Worm (Caenorhabditis elegans): Measurements from ENCODE around the gene dhs-17.
"Not testable (repeated sequence)": the region's sequence is repeated elsewhere in the genome, so short reads cannot be mapped to it uniquely, and the experiment has no call there.

The dhs-17 gene

DNA sequence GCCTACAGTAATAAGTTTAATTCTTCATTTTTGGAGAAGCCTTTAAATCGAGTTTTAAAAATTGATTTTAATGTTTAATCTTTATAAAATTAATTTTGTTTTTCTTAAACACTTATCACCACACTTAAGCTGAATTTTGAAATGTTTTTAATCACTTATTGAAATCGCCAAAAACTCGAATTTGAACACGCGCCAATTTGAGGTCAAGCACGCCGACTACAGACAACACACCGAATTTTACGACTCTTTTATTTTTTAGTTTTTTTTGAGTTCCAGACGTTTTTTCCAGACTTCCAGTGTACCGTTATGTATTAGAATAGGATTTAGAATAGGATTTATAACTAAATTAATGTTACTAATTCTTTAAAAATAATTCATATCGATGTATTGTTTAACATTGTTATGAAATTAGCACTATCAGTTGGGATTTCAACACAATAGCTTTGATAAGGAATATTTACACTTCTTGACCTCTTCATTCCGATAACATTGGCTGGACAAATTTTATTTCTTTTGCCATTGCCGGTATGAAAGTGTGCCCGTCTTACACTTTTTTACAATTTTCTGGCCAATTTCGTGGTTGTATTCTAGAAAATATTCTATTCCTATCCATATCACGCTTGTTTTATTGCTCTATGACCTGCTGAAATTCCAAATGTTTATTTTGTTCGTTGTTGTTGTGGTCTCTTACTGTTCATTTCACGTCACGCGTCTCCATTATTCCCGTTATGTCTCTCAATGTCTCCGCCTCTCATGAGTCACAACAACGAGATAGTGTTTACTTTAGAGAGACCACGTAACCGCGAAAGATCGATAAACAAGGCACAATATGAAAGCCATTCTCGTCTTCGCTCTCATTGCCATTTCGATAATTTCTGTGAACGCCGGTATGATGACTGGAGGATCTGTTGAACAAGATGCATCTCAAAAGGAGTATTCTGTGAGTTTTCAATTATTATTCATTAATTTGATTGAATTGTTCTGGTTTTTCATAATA, 9.0 kb upstream of the dhs-17 start, which contains the start of gene cpi-2:
Gene cpi-2 (plus strand): TSS at position 788 of the 997 bp plus-strand sequence.
- TF ChIP-seq K09A11.1 (tag; optimal IDR thresholded peaks at IDR 0.05; ENCODE audit: insufficient read depth) (no peak), rnt-1 (tag; optimal IDR thresholded peaks at IDR 0.05) (peak; percentile 29), hlh-30 (tag; optimal IDR thresholded peaks at IDR 0.05; ENCODE audit: insufficient read depth) (peak; percentile 35), C38D4.7 (GFP tag; optimal IDR thresholded peaks at IDR 0.05) (no peak), syd-9 (tag; optimal IDR thresholded peaks at IDR 0.05) (no peak), unc-55 (GFP tag; optimal IDR thresholded peaks at IDR 0.05) (peak; percentile 10), T23F11.4 (GFP tag; optimal IDR thresholded peaks at IDR 0.05) (no peak), ceh-48 (tag; optimal IDR thresholded peaks at IDR 0.05) (peak; percentile 88), ceh-9 (tag; optimal IDR thresholded peaks at IDR 0.05) (no peak), F13H6.1 (tag; optimal IDR thresholded peaks at IDR 0.05) (no peak), hlh-13 (GFP tag; optimal IDR thresholded peaks at IDR 0.05) (no peak), lim-6 (tag; optimal IDR thresholded peaks at IDR 0.05) (no peak), ets-4 (tag; optimal IDR thresholded peaks at IDR 0.05) (no peak), pha-2 (tag; optimal IDR thresholded peaks at IDR 0.05) (no peak), pax-1 (tag; optimal IDR thresholded peaks at IDR 0.05) (peak; percentile 45), sox-4 (tag; optimal IDR thresholded peaks at IDR 0.05) (no peak), ceh-34 (tag; optimal IDR thresholded peaks at IDR 0.05) (no peak), elt-2 (tag; optimal IDR thresholded peaks at IDR 0.05) (peak; percentile 69), pag-3 (tag; optimal IDR thresholded peaks at IDR 0.05; ENCODE audit: borderline replicate concordance) (no peak), ceh-31 (tag; optimal IDR thresholded peaks at IDR 0.05) (peak; percentile 16), ceh-19 (GFP tag; optimal IDR thresholded peaks at IDR 0.05) (no peak), madf-2 (tag; optimal IDR thresholded peaks at IDR 0.05) (no peak), nfya-1 (tag; optimal IDR thresholded peaks at IDR 0.05) (peak; percentile 13), fax-1 (tag; optimal IDR thresholded peaks at IDR 0.05) (no peak)

DNA sequence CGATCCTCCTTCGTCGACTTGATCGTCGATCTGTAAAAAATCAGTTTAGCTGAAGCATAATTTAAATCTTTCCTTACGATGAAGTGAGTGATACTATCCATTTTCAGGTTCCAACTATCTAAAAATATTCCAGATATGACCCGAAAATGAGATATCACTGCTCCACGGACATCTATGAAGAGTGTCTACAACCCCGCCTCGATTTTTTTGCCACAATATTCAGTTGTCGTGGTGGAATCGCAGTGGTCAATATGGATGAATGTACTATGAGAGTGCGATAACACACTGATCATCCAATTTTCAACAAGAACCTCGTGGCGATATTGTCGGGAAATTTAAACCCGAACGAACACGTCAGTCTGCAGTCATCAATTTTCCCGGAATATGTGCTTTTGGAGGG, 6.8 kb upstream of the dhs-17 start, which contains the start of gene R01B10.2:
Gene R01B10.2 (minus strand): TSS at position 101 of the 400 bp plus-strand sequence.
- TF ChIP-seq pha-4 (tag; optimal IDR thresholded peaks at IDR 0.05) (no peak), hlh-15 (tag; optimal IDR thresholded peaks at IDR 0.05) (no peak), unc-42 (tag; optimal IDR thresholded peaks at IDR 0.05) (no peak)

DNA sequence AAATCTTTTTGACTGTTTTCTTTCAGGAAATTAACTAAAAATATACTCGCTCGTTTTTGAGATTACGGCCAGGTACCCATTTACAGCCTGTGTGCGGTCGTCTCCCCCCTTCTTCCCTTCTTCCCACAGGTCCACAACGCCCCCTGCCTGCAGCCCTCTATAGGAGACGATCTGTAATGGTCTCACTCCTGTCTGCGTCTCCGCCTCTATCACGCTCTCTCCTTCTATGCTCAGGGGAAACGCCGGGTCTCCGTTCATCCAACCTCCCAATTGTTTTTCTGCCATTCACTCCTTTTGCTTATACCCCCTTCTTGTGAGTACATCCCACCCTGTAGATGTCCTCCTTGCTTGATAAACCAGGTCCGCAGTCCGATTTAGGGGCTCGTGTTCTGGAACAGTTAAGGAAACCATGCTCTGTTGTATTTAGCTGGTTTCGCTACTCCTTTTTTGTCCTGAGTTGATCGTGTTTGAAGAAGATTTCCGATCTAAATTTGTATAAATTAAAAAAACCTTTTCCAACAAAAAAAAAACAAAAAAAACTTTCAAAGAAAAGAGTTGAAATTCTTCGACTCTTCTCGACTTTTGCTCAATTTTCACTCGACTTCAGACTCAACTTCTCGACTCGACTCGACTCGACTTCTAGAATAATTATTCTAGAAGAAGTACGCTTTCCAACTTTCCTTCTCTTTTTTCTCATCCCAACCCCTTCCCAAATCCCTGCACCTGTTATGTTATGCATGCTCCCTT, 4.0 kb upstream of the dhs-17 start, which contains the start of gene F29G9.1:
Gene F29G9.1 (plus strand): TSS at position 697 of the 747 bp plus-strand sequence.
- TF ChIP-seq ceh-19 (GFP tag; optimal IDR thresholded peaks at IDR 0.05); hlh-15 (tag; optimal IDR thresholded peaks at IDR 0.05); zip-5 (tag; optimal IDR thresholded peaks at IDR 0.05): not testable (repeated sequence)

DNA sequence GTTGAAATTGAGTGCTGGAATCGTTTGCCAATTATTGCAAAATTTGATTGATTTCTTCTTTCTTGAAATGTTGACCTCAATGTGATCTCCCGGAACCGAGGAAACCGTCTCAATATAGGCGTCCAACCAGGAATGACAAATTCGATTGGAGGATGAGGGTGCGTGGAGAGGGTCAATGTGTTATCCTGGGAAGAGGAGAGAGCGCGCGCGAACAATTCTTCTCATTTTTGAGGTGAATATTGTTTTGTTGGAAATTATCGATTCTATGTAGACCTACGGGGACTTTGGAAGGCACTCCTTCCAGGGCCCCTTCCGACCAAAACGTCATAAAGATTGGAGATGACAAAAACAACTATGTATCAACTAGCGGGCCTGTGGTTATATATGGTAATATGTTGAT, 1.9 kb upstream of the dhs-17 start:
- TF ChIP-seq unc-55 (GFP tag; optimal IDR thresholded peaks at IDR 0.05) (no peak), F13H6.1 (tag; optimal IDR thresholded peaks at IDR 0.05) (no peak), pag-3 (tag; optimal IDR thresholded peaks at IDR 0.05; ENCODE audit: borderline replicate concordance) (no peak), nfya-1 (tag; optimal IDR thresholded peaks at IDR 0.05) (no peak), pax-1 (tag; optimal IDR thresholded peaks at IDR 0.05) (no peak), mec-3 (tag; optimal IDR thresholded peaks at IDR 0.05; ENCODE audit: borderline replicate concordance) (no peak), fax-1 (tag; optimal IDR thresholded peaks at IDR 0.05) (no peak), ceh-24 (tag; optimal IDR thresholded peaks at IDR 0.05) (no peak), ceh-48 (tag; optimal IDR thresholded peaks at IDR 0.05) (no peak), syd-9 (tag; optimal IDR thresholded peaks at IDR 0.05) (no peak), ceh-2 (tag; optimal IDR thresholded peaks at IDR 0.05) (no peak), ceh-30 (tag; optimal IDR thresholded peaks at IDR 0.05) (no peak)
